Fruit fly (Drosophila melanogaster): ENCODE data around the gene Ref1.
A peak's percentile ranks its signal among the peaks of the same experiment; 100 is the strongest.

Ref1 gene

DNA sequence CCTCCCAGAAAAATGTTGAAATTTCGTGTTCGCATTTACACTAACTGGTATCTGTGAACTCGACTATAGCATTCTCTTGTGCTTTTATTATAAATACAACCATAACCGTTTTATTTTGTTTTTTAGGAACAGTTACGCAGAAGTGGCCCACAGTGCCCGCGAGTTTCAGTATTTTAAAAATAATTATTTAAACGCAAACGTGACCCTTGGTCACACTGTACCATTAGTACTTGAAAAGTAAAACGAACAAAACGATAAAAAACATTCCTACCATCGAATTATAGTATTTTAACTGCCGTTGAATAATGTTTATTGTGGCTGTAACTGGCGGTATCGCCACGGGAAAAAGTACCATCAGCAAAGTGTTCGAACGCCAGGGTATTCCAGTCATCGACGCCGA is 1.8 kb upstream of the Ref1 start, which contains the start of gene Dpck (continued):
- TF ChIP-seq D19A (tag; optimal IDR thresholded peaks at IDR 0.05) (no peak), CG17612 (GFP tag; IDR thresholded peaks at IDR 0.05) (no peak), CrebB (tag; optimal IDR thresholded peaks at IDR 0.05) (no peak), bab2 (GFP tag; optimal IDR thresholded peaks at IDR 0.05) (peak; percentile 7), CkIIα-i1 (GFP tag; IDR thresholded peaks at IDR 0.05) (no peak), rib (GFP tag; IDR thresholded peaks at IDR 0.05) (no peak), CG10321 (GFP tag; IDR thresholded peaks at IDR 0.05) (no peak), CG31365 (tag; optimal IDR thresholded peaks at IDR 0.05) (no peak), Meics (GFP tag; optimal IDR thresholded peaks at IDR 0.05) (no peak), pho (GFP tag; optimal IDR thresholded peaks at IDR 0.05) (no peak), Six4 (GFP tag; optimal IDR thresholded peaks at IDR 0.05) (no peak), CG14860 (GFP tag; IDR thresholded peaks at IDR 0.05; ENCODE audit: partially characterized antibody) (no peak), pita (GFP tag; optimal IDR thresholded peaks at IDR 0.05) (no peak), Sry-δ (GFP tag; optimal IDR thresholded peaks at IDR 0.05) (no peak), sc (optimal IDR thresholded peaks at IDR 0.05) (no peak), sc (GFP tag; optimal IDR thresholded peaks at IDR 0.05) (no peak), Camta (GFP tag; optimal IDR thresholded peaks at IDR 0.05) (no peak), Bgb (GFP tag; IDR thresholded peaks at IDR 0.05; ENCODE audit: partially characterized antibody) (no peak; the same call in 1 of the 2 replicates), dati (GFP tag; IDR thresholded peaks at IDR 0.05) (no peak), CG4820 (GFP tag; optimal IDR thresholded peaks at IDR 0.05) (no peak), CG6854 (GFP tag; optimal IDR thresholded peaks at IDR 0.05) (peak; percentile 1), YL-1 (GFP tag; optimal IDR thresholded peaks at IDR 0.05) (peak; percentile 49), Lim3 (GFP tag; IDR thresholded peaks at IDR 0.05) (no peak), CG2712 (tag; optimal IDR thresholded peaks at IDR 0.05) (peak; percentile 29), bcd (GFP tag; optimal IDR thresholded peaks at IDR 0.05) (no peak), ranshi (GFP tag; IDR thresholded peaks at IDR 0.05) (no peak; the same call in 1 of the 2 replicates), sqz (GFP tag; optimal IDR thresholded peaks at IDR 0.05) (no peak), CG9817 (tag; optimal IDR thresholded peaks at IDR 0.05) (no peak), pb (GFP tag; optimal IDR thresholded peaks at IDR 0.05) (no peak), Poxn (GFP tag; IDR thresholded peaks at IDR 0.05) (no peak), CG5180 (GFP tag; optimal IDR thresholded peaks at IDR 0.05) (no peak), fru (optimal IDR thresholded peaks at IDR 0.05) (no peak), CG2199 (GFP tag; IDR thresholded peaks at IDR 0.05) (no peak), Chrac-16 (GFP tag; optimal IDR thresholded peaks at IDR 0.05) (no peak), CG6791 (GFP tag; IDR thresholded peaks at IDR 0.05; ENCODE audit: partially characterized antibody) (no peak), Lhr (GFP tag; optimal IDR thresholded peaks at IDR 0.05) (peak; percentile 60), CG12942 (GFP tag; optimal IDR thresholded peaks at IDR 0.05) (no peak), sob (GFP tag; IDR thresholded peaks at IDR 0.05) (no peak; the same call in 1 of the 2 replicates), Awh (GFP tag; IDR thresholded peaks at IDR 0.05) (no peak), fu2 (GFP tag; optimal IDR thresholded peaks at IDR 0.05) (no peak), CG3065 (GFP tag; optimal IDR thresholded peaks at IDR 0.05) (no peak), al (GFP tag; IDR thresholded peaks at IDR 0.05) (no peak), NC2β (GFP tag; optimal IDR thresholded peaks at IDR 0.05) (peak; percentile 42), CG3838 (GFP tag; optimal IDR thresholded peaks at IDR 0.05) (no peak), CG16863 (GFP tag; optimal IDR thresholded peaks at IDR 0.05) (no peak), pnt (GFP tag; optimal IDR thresholded peaks at IDR 0.05) (no peak), lmd (GFP tag; IDR thresholded peaks at IDR 0.05) (no peak), prd (optimal IDR thresholded peaks at IDR 0.05) (no peak), prd (GFP tag; IDR thresholded peaks at IDR 0.05) (no peak), unpg (GFP tag; optimal IDR thresholded peaks at IDR 0.05) (peak; percentile 13), CG12219 (GFP tag; optimal IDR thresholded peaks at IDR 0.05) (no peak), Mad (GFP tag; optimal IDR thresholded peaks at IDR 0.05) (peak; percentile 41), pros (GFP tag; optimal IDR thresholded peaks at IDR 0.05) (no peak), CG6689 (GFP tag; IDR thresholded peaks at IDR 0.05) (no peak)

Measured in whole organism, embryonic.